Fruit fly (Drosophila melanogaster): ENCODE data around the gene vri.

vri gene

DNA sequence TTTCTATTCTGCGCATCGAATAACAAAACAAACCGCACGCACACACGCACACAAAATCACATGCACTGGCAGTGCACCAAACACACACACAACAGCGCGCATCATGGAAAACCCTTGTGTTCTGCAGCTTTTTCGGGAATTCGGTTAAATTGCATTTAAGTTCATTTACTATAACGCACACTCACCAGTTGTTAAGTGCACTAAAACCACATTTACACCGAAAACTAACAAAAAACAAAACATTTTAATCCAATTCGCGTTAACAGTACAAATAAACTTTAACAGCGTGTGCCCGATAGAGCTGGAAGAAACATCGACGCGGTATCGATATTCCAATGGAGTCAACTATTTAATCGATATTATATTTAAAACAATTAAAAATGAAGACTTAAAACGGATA is 17.7 kb upstream of the vri start, which contains the start of gene tkv (continued):
- TF ChIP-seq Myb (GFP tag; optimal IDR thresholded peaks at IDR 0.05) (peak; percentile 5), p53 (GFP tag; optimal IDR thresholded peaks at IDR 0.05) (no peak), Opbp (GFP tag; IDR thresholded peaks at IDR 0.05; ENCODE audit: partially characterized antibody) (peak; percentile 89), chinmo (GFP tag; IDR thresholded peaks at IDR 0.05; ENCODE audit: partially characterized antibody) (peak; percentile 95), Scr (GFP tag; IDR thresholded peaks at IDR 0.05; ENCODE audit: partially characterized antibody) (peak; percentile 87), Hr39 (optimal IDR thresholded peaks at IDR 0.05) (no peak), Dad (GFP tag; optimal IDR thresholded peaks at IDR 0.05) (no peak), CG11398 (GFP tag; optimal IDR thresholded peaks at IDR 0.05) (no peak), tna (GFP tag; IDR thresholded peaks at IDR 0.05; ENCODE audit: partially characterized antibody) (peak; percentile 19; the same call in 1 of the 2 replicates), CG15696 (tag; optimal IDR thresholded peaks at IDR 0.05) (no peak), BEAF-32 (GFP tag; optimal IDR thresholded peaks at IDR 0.05) (peak; percentile 78), CG42726 (GFP tag; IDR thresholded peaks at IDR 0.05; ENCODE audit: partially characterized antibody) (peak; percentile 78), Gug (GFP tag; IDR thresholded peaks at IDR 0.05) (no peak), CG6683 (GFP tag; optimal IDR thresholded peaks at IDR 0.05) (no peak), zen2 (GFP tag; IDR thresholded peaks at IDR 0.05; ENCODE audit: partially characterized antibody) (peak; percentile 56; the same call in 2 of the 3 replicates), CG2116 (GFP tag; optimal IDR thresholded peaks at IDR 0.05) (peak; percentile 14), bbx (GFP tag; IDR thresholded peaks at IDR 0.05; ENCODE audit: partially characterized antibody) (peak; percentile 90), CG4617 (GFP tag; optimal IDR thresholded peaks at IDR 0.05; ENCODE audit: borderline replicate concordance) (peak; percentile 23), Hr3 (GFP tag; optimal IDR thresholded peaks at IDR 0.05) (no peak), stwl (tag; optimal IDR thresholded peaks at IDR 0.05) (peak; percentile 46), NC2β (GFP tag; optimal IDR thresholded peaks at IDR 0.05) (no peak), Awh (GFP tag; IDR thresholded peaks at IDR 0.05) (no peak), HLH4C (GFP tag; IDR thresholded peaks at IDR 0.05; ENCODE audit: partially characterized antibody) (peak; percentile 63), CG12299 (tag; optimal IDR thresholded peaks at IDR 0.05) (no peak), Doc3 (GFP tag; IDR thresholded peaks at IDR 0.05; ENCODE audit: partially characterized antibody) (peak; percentile 68), Drgx (GFP tag; IDR thresholded peaks at IDR 0.05) (no peak), CG17802 (tag; optimal IDR thresholded peaks at IDR 0.05) (no peak), sr (GFP tag; IDR thresholded peaks at IDR 0.05) (no peak), fu2 (GFP tag; optimal IDR thresholded peaks at IDR 0.05) (no peak), CG17186 (GFP tag; optimal IDR thresholded peaks at IDR 0.05) (peak; percentile 97), MBD-R2 (GFP tag; IDR thresholded peaks at IDR 0.05) (no peak), sob (GFP tag; IDR thresholded peaks at IDR 0.05) (no peak), ranshi (GFP tag; IDR thresholded peaks at IDR 0.05) (no peak), CG8290 (GFP tag; optimal IDR thresholded peaks at IDR 0.05) (no peak), CG8290 (tag; optimal IDR thresholded peaks at IDR 0.05) (no peak), Xbp1 (GFP tag; optimal IDR thresholded peaks at IDR 0.05) (no peak), bsh (GFP tag; optimal IDR thresholded peaks at IDR 0.05) (no peak), CG7271 (tag; optimal IDR thresholded peaks at IDR 0.05) (no peak), CG2202 (tag; optimal IDR thresholded peaks at IDR 0.05) (no peak), Dip2 (GFP tag; IDR thresholded peaks at IDR 0.05) (no peak), shn (GFP tag; optimal IDR thresholded peaks at IDR 0.05) (no peak)

All from whole organism, embryonic.